In genomic region chrII:9573412-9573811, ce11 we compare ENCODE assay signal across 1 worm cellular context.
TF ChIP-seq lines count a peak whose summit lies in the region.

No protein-coding gene starts in this region.

TF ChIP-seq in whole organism, L1 larva, 84 proteins besides CTCF, POLR2A, EP300 and RAD21 (continued from another document):
- TF ChIP-seq lin-35 (GFP tag; optimal IDR thresholded peaks at IDR 0.05; lab: Kevin White, UChicago) (peak in 1 of 2 experiments; percentile 24), nhr-85 (tag; lab: Kevin White, UChicago) (peak; percentile 80), unc-98 (GFP tag; IDR thresholded peaks at IDR 0.05; lab: Robert Waterston, UW) (no peak), nhr-77 (tag; optimal IDR thresholded peaks at IDR 0.05; lab: Kevin White, UChicago) (no peak), snpc-4 (tag; optimal IDR thresholded peaks at IDR 0.05; lab: Kevin White, UChicago) (no peak), nhr-20 (tag; optimal IDR thresholded peaks at IDR 0.05; lab: Kevin White, UChicago) (peak; percentile 72), ztf-4 (tag; optimal IDR thresholded peaks at IDR 0.05; lab: Kevin White, UChicago) (no peak), ceh-8 (GFP tag; optimal IDR thresholded peaks at IDR 0.05; lab: Kevin White, UChicago) (no peak), grh-1 (GFP tag; IDR thresholded peaks at IDR 0.05; lab: Robert Waterston, UW) (peak; percentile 47; the same call in 1 of the 2 replicates), nhr-90 (tag; optimal IDR thresholded peaks at IDR 0.05; lab: Kevin White, UChicago; ENCODE audit: poor library complexity) (peak; percentile 51), nhr-71 (tag; optimal IDR thresholded peaks at IDR 0.05; lab: Kevin White, UChicago) (peak; percentile 25), lin-14 (GFP tag; optimal IDR thresholded peaks at IDR 0.05; lab: Kevin White, UChicago) (peak; percentile 67)
